Fruit fly (Drosophila melanogaster) whole organism, embryonic: ENCODE measurements around the gene CG14234.

Experiments used
- Usf ChIP-seq: fragments of 200-800 bp; sonication (Bioruptor generic); optimal IDR thresholded peaks from 2 replicates; lab custom pipeline; 2017; ENCODE audit warnings: missing genotype, missing biosample characterization, missing genetic modification characterization
- dysf ChIP-seq: fragments of 200-800 bp; sonication (Bioruptor generic); IDR thresholded peaks from 3 replicates; pipeline ENCODE4 v1.3.6; 2022; ENCODE audit warnings: missing biosample characterization, missing genetic modification characterization
- fd96Cb ChIP-seq: fragments of 200-800 bp; sonication (Bioruptor generic); optimal IDR thresholded peaks from 2 replicates; lab custom pipeline; 2018; ENCODE audit warnings: missing biosample characterization, mild to moderate bottlenecking, missing genetic modification characterization, moderate library complexity
- fru ChIP-seq: fragments of >200 bp; optimal IDR thresholded peaks from 2 replicates; lab custom pipeline; 2017
- wor ChIP-seq: fragments of 200-800 bp; sonication (Bioruptor generic); IDR thresholded peaks from 2 replicates; pipeline ENCODE4 v1.3.6; 2022; ENCODE audit warnings: missing biosample characterization, missing genetic modification characterization

DNA sequence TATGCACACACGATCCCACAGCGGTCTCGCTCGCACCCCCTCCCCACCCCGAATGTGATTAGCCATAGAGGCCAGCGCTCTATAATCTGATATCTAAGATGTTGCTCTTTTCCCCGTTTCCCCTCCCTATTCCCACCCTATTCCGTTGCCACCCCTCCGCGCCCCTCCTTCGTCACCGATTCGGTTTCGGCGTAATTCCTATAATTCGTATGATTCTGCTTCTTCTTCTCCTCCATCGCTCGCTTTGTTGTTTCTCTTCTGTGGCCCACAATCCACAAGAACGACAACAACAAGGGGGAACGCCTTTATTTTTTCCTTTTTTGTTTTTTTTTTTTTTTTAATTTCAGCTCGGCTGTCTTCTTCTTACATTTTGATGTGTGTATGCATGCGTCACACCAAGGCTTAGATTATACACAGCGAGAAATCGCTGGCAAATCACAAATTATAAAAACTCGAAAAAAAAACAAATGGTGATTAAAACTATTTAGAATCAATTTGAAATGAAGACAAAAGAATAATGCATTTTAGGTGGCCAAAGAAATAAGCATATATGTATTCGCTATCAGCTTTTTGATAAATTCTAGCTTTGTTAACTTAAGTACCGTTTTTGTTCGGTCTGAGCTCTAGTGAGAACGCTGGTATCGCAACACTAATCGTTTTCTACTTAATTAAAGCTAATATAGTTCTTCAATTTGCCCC is 34.6 kb downstream of the CG14234 start:
- TF ChIP-seq fru (lab: Kevin White, UChicago) (no peak), dysf (GFP tag; lab: Robert Waterston, UW) (no peak), Usf (peak; percentile 21), wor (no peak), fd96Cb (tag; lab: Kevin White, UChicago) (peak; percentile 64)
